Fruit fly (Drosophila melanogaster): ENCODE results near the gene CG11726.

CG11726 gene

dm6 chr3L:11417273-11418040, 23.0 kb downstream of the CG11726 start:
- TF ChIP-seq pad (GFP tag; optimal IDR thresholded peaks at IDR 0.05) (no peak), Crg-1 (GFP tag; optimal IDR thresholded peaks at IDR 0.05) (no peak), CG7101 (tag; optimal IDR thresholded peaks at IDR 0.05) (no peak), tj (GFP tag; optimal IDR thresholded peaks at IDR 0.05) (peak; percentile 6)

dm6 chr3L:11418041-11418674, 23.7 kb downstream of the CG11726 start:
- TF ChIP-seq CG11617 (GFP tag; optimal IDR thresholded peaks at IDR 0.05) (no peak), bab1 (GFP tag; optimal IDR thresholded peaks at IDR 0.05) (no peak), Crg-1 (GFP tag; optimal IDR thresholded peaks at IDR 0.05) (no peak), Hr96 (GFP tag; optimal IDR thresholded peaks at IDR 0.05) (peak; percentile 24), CG7101 (tag; optimal IDR thresholded peaks at IDR 0.05) (peak; percentile 14), cic (GFP tag; optimal IDR thresholded peaks at IDR 0.05) (no peak), cnc (optimal IDR thresholded peaks at IDR 0.05) (no peak), CG5204 (GFP tag; optimal IDR thresholded peaks at IDR 0.05) (peak; percentile 23), toe (GFP tag; optimal IDR thresholded peaks at IDR 0.05) (no peak), Clk (GFP tag; optimal IDR thresholded peaks at IDR 0.05) (no peak)

dm6 chr3L:11419344-11419743, 24.9 kb downstream of the CG11726 start:
- TF ChIP-seq tj (GFP tag; optimal IDR thresholded peaks at IDR 0.05) (no peak), cnc (optimal IDR thresholded peaks at IDR 0.05) (no peak), CG5204 (GFP tag; optimal IDR thresholded peaks at IDR 0.05) (no peak), bab1 (GFP tag; optimal IDR thresholded peaks at IDR 0.05) (no peak), CG14711 (tag; optimal IDR thresholded peaks at IDR 0.05) (no peak), kay (GFP tag; ENCODE audit: borderline replicate concordance) (no peak), CG7101 (tag; optimal IDR thresholded peaks at IDR 0.05) (no peak), CG7045 (GFP tag; optimal IDR thresholded peaks at IDR 0.05) (no peak), Mnt (GFP tag; optimal IDR thresholded peaks at IDR 0.05) (no peak), Hr96 (GFP tag; optimal IDR thresholded peaks at IDR 0.05) (no peak), CG1620 (GFP tag; optimal IDR thresholded peaks at IDR 0.05) (no peak), cic (GFP tag; optimal IDR thresholded peaks at IDR 0.05) (no peak), Clk (GFP tag; optimal IDR thresholded peaks at IDR 0.05) (no peak), pad (GFP tag; optimal IDR thresholded peaks at IDR 0.05) (no peak), CG11617 (GFP tag; optimal IDR thresholded peaks at IDR 0.05) (no peak)

- no peak for TF ChIP-seq CG33017 (tag; optimal IDR thresholded peaks at IDR 0.05)
- no peak for TF ChIP-seq kay (GFP tag; ENCODE audit: borderline replicate concordance)
- no peak for TF ChIP-seq Crg-1 (GFP tag; optimal IDR thresholded peaks at IDR 0.05)
- no peak for TF ChIP-seq CG5204 (GFP tag; optimal IDR thresholded peaks at IDR 0.05)
- no peak for TF ChIP-seq CG7045 (GFP tag; optimal IDR thresholded peaks at IDR 0.05)
- TF ChIP-seq CG12768 (GFP tag; optimal IDR thresholded peaks at IDR 0.05), result no peak
- TF ChIP-seq CG11617 (GFP tag; optimal IDR thresholded peaks at IDR 0.05), result no peak
- no peak for TF ChIP-seq tj (GFP tag; optimal IDR thresholded peaks at IDR 0.05)
Measured at dm6 chr3L:11420976-11421375, 26.5 kb downstream of the CG11726 start.

dm6 chr3L:11421905-11422304, 27.4 kb downstream of the CG11726 start:
- TF ChIP-seq CG5204 (GFP tag; optimal IDR thresholded peaks at IDR 0.05) (no peak), Clk (GFP tag; optimal IDR thresholded peaks at IDR 0.05) (no peak), ovo (GFP tag; optimal IDR thresholded peaks at IDR 0.05) (no peak), CG7045 (GFP tag; optimal IDR thresholded peaks at IDR 0.05) (no peak), Crg-1 (GFP tag; optimal IDR thresholded peaks at IDR 0.05) (no peak), tj (GFP tag; optimal IDR thresholded peaks at IDR 0.05) (no peak), Hr96 (GFP tag; optimal IDR thresholded peaks at IDR 0.05) (no peak), CG12768 (GFP tag; optimal IDR thresholded peaks at IDR 0.05) (no peak), kay (GFP tag; ENCODE audit: borderline replicate concordance) (no peak), CG14711 (tag; optimal IDR thresholded peaks at IDR 0.05) (no peak), cnc (optimal IDR thresholded peaks at IDR 0.05) (no peak), pad (GFP tag; optimal IDR thresholded peaks at IDR 0.05) (no peak), CG1620 (GFP tag; optimal IDR thresholded peaks at IDR 0.05) (no peak)

dm6 chr3L:11422338-11422802, 27.9 kb downstream of the CG11726 start:
- TF ChIP-seq kay (GFP tag; ENCODE audit: borderline replicate concordance) (no peak), Crg-1 (GFP tag; optimal IDR thresholded peaks at IDR 0.05) (no peak), CG33017 (tag; optimal IDR thresholded peaks at IDR 0.05) (no peak), CG11617 (GFP tag; optimal IDR thresholded peaks at IDR 0.05) (no peak), tj (GFP tag; optimal IDR thresholded peaks at IDR 0.05) (no peak), CG12768 (GFP tag; optimal IDR thresholded peaks at IDR 0.05) (no peak), toe (GFP tag; optimal IDR thresholded peaks at IDR 0.05) (no peak), Hr96 (GFP tag; optimal IDR thresholded peaks at IDR 0.05) (no peak), Mnt (GFP tag; optimal IDR thresholded peaks at IDR 0.05) (no peak), Clk (GFP tag; optimal IDR thresholded peaks at IDR 0.05) (no peak), CG7045 (GFP tag; optimal IDR thresholded peaks at IDR 0.05) (no peak), ovo (GFP tag; optimal IDR thresholded peaks at IDR 0.05) (no peak), pad (GFP tag; optimal IDR thresholded peaks at IDR 0.05) (no peak), CG5204 (GFP tag; optimal IDR thresholded peaks at IDR 0.05) (no peak), bab1 (GFP tag; optimal IDR thresholded peaks at IDR 0.05) (no peak), cic (GFP tag; optimal IDR thresholded peaks at IDR 0.05) (no peak), CG7101 (tag; optimal IDR thresholded peaks at IDR 0.05) (no peak), CG14711 (tag; optimal IDR thresholded peaks at IDR 0.05) (no peak), cnc (optimal IDR thresholded peaks at IDR 0.05) (no peak)
